Fruit fly (Drosophila melanogaster): Measurements from ENCODE around the gene CG13931.

The CG13931 gene

dm6 chr3L:1674381-1674780 is 27.8 kb downstream of the CG13931 start, which contains the start of gene CG7991:
Gene CG7991, plus strand, starts transcription at chr3L:1674709.
- TF ChIP-seq pan (optimal IDR thresholded peaks at IDR 0.05) (no peak), psq (optimal IDR thresholded peaks at IDR 0.05) (no peak), CG8478 (optimal IDR thresholded peaks at IDR 0.05) (no peak), Dll (optimal IDR thresholded peaks at IDR 0.05) (no peak), EcR (GFP tag; optimal IDR thresholded peaks at IDR 0.05) (no peak), usp (GFP tag; optimal IDR thresholded peaks at IDR 0.05) (no peak)

dm6 chr3L:1672627-1673026 is 29.6 kb downstream of the CG13931 start, which contains the start of gene CG13930:
Gene CG13930, minus strand, starts transcription at chr3L:1672727.
- TF ChIP-seq CG8478 (optimal IDR thresholded peaks at IDR 0.05) = no peak
- no peak for TF ChIP-seq Dll (optimal IDR thresholded peaks at IDR 0.05)
- TF ChIP-seq pan (optimal IDR thresholded peaks at IDR 0.05) = no peak
- TF ChIP-seq psq (optimal IDR thresholded peaks at IDR 0.05) = no peak
- no peak for TF ChIP-seq EcR (GFP tag; optimal IDR thresholded peaks at IDR 0.05)
- TF ChIP-seq usp (GFP tag; optimal IDR thresholded peaks at IDR 0.05) = no peak

- TF ChIP-seq pan (optimal IDR thresholded peaks at IDR 0.05) (no peak), CG8478 (optimal IDR thresholded peaks at IDR 0.05) (no peak), usp (GFP tag; optimal IDR thresholded peaks at IDR 0.05) (no peak), EcR (GFP tag; optimal IDR thresholded peaks at IDR 0.05) (no peak), Dll (optimal IDR thresholded peaks at IDR 0.05) (no peak), psq (optimal IDR thresholded peaks at IDR 0.05) (no peak)
These were observed 32.2 kb downstream of the CG13931 start, which contains the start of gene RabX5 for dm6 chr3L:1670008-1670407. Gene RabX5, minus strand, starts transcription at chr3L:1670108.

DNA sequence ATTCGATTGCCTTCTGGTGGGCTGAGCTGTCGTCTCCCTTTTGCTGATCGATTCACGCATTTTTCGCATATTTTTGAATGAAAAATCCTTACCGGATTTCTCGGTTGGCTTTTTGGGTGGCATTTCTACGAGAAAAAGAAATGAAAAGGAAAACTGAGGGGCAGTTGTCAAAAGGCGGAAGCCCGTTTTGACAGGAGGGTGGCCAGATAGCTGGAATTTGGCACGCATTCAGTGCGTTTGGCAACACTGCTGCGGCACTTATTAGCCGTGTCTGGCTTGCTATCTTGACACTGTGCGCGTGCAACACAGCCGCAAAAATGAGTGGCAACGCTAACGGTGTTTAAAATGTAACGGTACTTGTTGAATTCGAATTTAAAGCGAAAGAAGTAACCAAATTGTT is 33.7 kb downstream of the CG13931 start, which contains the start of gene RpL23A:
TSS of gene RpL23A (minus strand) at position 151 of the 400 bp plus-strand sequence.
- TF ChIP-seq Dll (optimal IDR thresholded peaks at IDR 0.05) = no peak
- TF ChIP-seq usp (GFP tag; optimal IDR thresholded peaks at IDR 0.05) = no peak
- no peak for TF ChIP-seq CG8478 (optimal IDR thresholded peaks at IDR 0.05)
- no peak for TF ChIP-seq EcR (GFP tag; optimal IDR thresholded peaks at IDR 0.05)
- TF ChIP-seq psq (optimal IDR thresholded peaks at IDR 0.05) = no peak
- TF ChIP-seq pan (optimal IDR thresholded peaks at IDR 0.05) = no peak

DNA sequence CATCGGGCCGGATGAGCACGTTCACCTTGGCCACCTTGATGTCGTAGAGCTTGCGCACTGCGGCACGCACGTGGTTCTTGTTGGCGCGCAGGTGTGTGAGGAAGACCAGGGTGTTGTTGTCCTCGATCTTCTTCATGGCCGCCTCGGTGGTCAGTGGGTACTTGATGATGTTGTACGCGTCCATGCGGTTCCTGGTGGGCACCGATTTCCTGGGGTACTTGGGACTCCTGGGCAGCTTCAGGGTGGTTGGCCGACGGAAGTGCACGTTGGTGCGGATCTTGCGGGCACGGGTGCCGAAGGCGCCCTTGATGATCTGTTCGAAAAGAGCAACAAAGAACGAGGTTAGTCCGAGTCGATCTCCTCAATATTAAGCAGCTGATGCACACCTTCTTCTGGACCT is 34.8 kb downstream of the CG13931 start:
- no peak for TF ChIP-seq EcR (GFP tag; optimal IDR thresholded peaks at IDR 0.05)
- no peak for TF ChIP-seq psq (optimal IDR thresholded peaks at IDR 0.05)
- TF ChIP-seq CG8478 (optimal IDR thresholded peaks at IDR 0.05) = no peak
- TF ChIP-seq pan (optimal IDR thresholded peaks at IDR 0.05) = no peak
- no peak for TF ChIP-seq usp (GFP tag; optimal IDR thresholded peaks at IDR 0.05)
- TF ChIP-seq Dll (optimal IDR thresholded peaks at IDR 0.05) = no peak

dm6 chr3L:1665544-1665943 is 36.7 kb downstream of the CG13931 start:
- TF ChIP-seq CG8478 (optimal IDR thresholded peaks at IDR 0.05) (no peak), Dll (optimal IDR thresholded peaks at IDR 0.05) (no peak), EcR (GFP tag; optimal IDR thresholded peaks at IDR 0.05) (no peak), pan (optimal IDR thresholded peaks at IDR 0.05) (no peak)

DNA sequence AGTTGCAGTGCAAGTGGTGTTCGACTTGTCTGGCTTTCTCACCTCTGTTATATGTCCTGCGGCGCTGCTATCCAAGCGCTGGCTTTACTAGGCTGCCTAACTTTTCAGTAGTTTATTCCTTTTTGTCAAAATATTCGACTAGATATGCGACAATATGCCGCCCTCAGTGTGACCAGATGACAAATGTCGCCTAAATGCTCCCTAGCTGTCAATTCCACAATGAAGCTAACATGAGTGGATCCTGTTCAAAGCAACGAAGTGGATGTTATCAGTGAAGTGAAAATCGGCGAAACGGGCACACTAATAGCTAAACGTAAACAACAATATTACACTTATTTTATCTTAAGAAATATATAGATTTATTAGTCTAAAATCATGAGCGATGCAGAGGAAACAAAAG is 37.3 kb downstream of the CG13931 start, which contains the start of the genes Srrm234 and CG7974:
TSS of gene Srrm234 (minus strand) at position 189 of the 400 bp plus-strand sequence.
TSS of gene CG7974 (plus strand) at position 263 of the 400 bp plus-strand sequence.
- TF ChIP-seq CG8478 (optimal IDR thresholded peaks at IDR 0.05) (no peak), pan (optimal IDR thresholded peaks at IDR 0.05) (no peak), psq (optimal IDR thresholded peaks at IDR 0.05) (no peak), EcR (GFP tag; optimal IDR thresholded peaks at IDR 0.05) (no peak), usp (GFP tag; optimal IDR thresholded peaks at IDR 0.05) (no peak), Dll (optimal IDR thresholded peaks at IDR 0.05) (no peak)

dm6 chr3L:1664205-1664604 is 38.0 kb downstream of the CG13931 start:
- TF ChIP-seq usp (GFP tag; optimal IDR thresholded peaks at IDR 0.05) = no peak

dm6 chr3L:1663531-1663930 is 38.7 kb downstream of the CG13931 start:
- no peak for TF ChIP-seq pan (optimal IDR thresholded peaks at IDR 0.05)
- no peak for TF ChIP-seq EcR (GFP tag; optimal IDR thresholded peaks at IDR 0.05)

DNA sequence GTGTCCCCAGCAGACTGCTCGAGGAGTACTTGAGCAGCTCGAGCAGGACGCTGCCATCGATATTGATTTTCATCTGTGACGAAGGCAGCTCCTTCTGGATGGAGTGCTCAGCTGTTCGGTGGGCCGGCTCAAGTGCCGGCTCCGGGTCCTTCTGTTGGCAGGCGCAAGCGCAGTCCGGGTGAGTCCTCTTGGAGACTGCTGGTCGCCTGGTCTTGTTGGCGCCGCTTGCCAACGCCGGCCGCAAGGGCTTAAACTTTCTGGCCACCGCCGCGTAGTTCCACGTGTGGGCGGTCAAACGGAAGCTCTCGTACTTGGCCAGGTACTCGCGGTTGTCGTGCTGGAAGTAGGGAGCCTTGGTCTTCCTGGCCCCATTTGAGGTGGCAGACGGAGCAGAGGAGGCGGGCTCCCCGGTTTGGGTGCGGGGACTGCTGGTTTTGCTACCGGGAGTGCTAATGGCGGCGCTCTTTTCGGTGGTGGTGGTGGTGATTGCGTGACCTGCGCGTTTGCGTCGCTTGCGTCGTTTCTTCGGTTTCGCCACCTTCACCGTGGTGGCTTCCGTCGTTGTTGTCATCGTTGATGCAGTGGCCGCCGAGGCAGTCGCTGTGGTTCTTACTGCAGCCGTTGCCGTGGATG is 40.4 kb downstream of the CG13931 start:
- TF ChIP-seq usp (GFP tag; optimal IDR thresholded peaks at IDR 0.05) = no peak
- no peak for TF ChIP-seq EcR (GFP tag; optimal IDR thresholded peaks at IDR 0.05)

dm6 chr3L:1653752-1654151 is 48.5 kb downstream of the CG13931 start:
- no peak for TF ChIP-seq EcR (GFP tag; optimal IDR thresholded peaks at IDR 0.05)
- TF ChIP-seq psq (optimal IDR thresholded peaks at IDR 0.05) = no peak
- TF ChIP-seq usp (GFP tag; optimal IDR thresholded peaks at IDR 0.05) = no peak
- no peak for TF ChIP-seq Dll (optimal IDR thresholded peaks at IDR 0.05)
- no peak for TF ChIP-seq CG8478 (optimal IDR thresholded peaks at IDR 0.05)
- TF ChIP-seq pan (optimal IDR thresholded peaks at IDR 0.05) = no peak

DNA sequence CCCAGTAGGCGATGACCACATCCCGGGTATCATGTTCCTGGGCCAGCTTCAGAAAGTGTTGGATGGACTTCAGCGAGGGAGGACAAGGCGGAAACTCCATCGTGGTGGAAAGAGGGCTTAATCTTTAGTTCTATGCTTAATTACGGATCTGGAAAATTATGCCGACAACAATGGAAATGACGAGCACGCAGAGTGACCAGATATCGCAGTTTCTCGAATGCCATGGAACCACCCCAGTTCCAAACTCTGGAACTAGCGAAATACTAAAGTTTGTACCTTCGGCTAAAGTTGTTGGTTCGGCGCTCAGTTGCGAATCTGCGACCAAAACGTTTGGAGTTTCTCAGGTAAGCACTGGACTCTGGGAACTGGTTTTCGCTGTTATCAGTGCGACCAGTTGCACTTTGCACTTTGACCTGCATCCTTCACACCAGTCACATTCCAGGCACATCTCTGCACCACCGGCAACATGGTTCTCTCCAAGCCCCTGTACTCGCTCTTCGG is 49.5 kb downstream of the CG13931 start, which contains the start of the genes CG7970 and Vta1:
TSS of gene CG7970 (plus strand) at position 51 of the 501 bp plus-strand sequence.
TSS of gene Vta1 (minus strand) at position 201 of the 501 bp plus-strand sequence.
- TF ChIP-seq psq (optimal IDR thresholded peaks at IDR 0.05) (no peak), Dll (optimal IDR thresholded peaks at IDR 0.05) (no peak), EcR (GFP tag; optimal IDR thresholded peaks at IDR 0.05) (no peak), usp (GFP tag; optimal IDR thresholded peaks at IDR 0.05) (no peak), CG8478 (optimal IDR thresholded peaks at IDR 0.05) (no peak), pan (optimal IDR thresholded peaks at IDR 0.05) (no peak)
